Worm (Caenorhabditis elegans): Measurements from ENCODE around the gene srv-21.

DNA sequence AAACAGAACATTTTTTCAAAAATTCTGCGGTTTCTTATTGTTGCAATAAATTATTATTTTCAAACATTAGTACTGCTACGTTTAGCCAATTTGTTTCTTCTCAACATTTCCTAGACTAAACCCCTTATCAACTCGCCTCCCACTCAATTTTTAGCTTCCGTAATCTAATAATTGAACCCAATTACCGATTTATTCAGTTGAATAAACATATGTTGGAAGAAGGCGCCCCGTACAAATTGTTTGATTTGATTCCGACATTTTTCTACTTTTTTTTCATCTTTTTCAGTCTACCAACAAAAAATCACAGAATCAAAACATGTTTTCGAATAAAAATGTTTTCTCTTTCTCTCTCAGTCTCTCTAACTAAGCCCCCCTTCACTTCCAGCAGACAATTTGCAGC is 25.6 kb upstream of the srv-21 start:
- TF ChIP-seq pqm-1 (tag; optimal IDR thresholded peaks at IDR 0.05) = no peak
- no peak for TF ChIP-seq gmeb-2 (tag; optimal IDR thresholded peaks at IDR 0.05)
- no peak for TF ChIP-seq hlh-6 (tag; optimal IDR thresholded peaks at IDR 0.05)
- no peak for TF ChIP-seq pha-4 (tag; optimal IDR thresholded peaks at IDR 0.05)
- no peak for TF ChIP-seq dmd-4 (tag; optimal IDR thresholded peaks at IDR 0.05; ENCODE audit: borderline replicate concordance)
- no peak for TF ChIP-seq odd-2 (tag; optimal IDR thresholded peaks at IDR 0.05)
- TF ChIP-seq fkh-10 (GFP tag; optimal IDR thresholded peaks at IDR 0.05) = no peak
- TF ChIP-seq nfya-1 (tag; optimal IDR thresholded peaks at IDR 0.05) = no peak
- TF ChIP-seq dve-1 (tag; optimal IDR thresholded peaks at IDR 0.05) = no peak
- no peak for TF ChIP-seq elt-2 (tag; optimal IDR thresholded peaks at IDR 0.05)
- no peak for TF ChIP-seq tbx-2 (tag; optimal IDR thresholded peaks at IDR 0.05)
- TF ChIP-seq F13H6.1 (tag; optimal IDR thresholded peaks at IDR 0.05) = no peak
- no peak for TF ChIP-seq ceh-31 (tag; optimal IDR thresholded peaks at IDR 0.05)
- TF ChIP-seq hlh-30 (tag; optimal IDR thresholded peaks at IDR 0.05; ENCODE audit: insufficient read depth) = no peak

Measured in whole organism, late embryonic.